Worm (Caenorhabditis elegans) whole organism, late embryonic: ENCODE data around the gene F35B12.10.

Source experiments
- C38D4.7 ChIP-seq: fragments of 200-800 bp; sonication (Bioruptor generic); optimal IDR thresholded peaks from 2 replicates; lab custom pipeline; 2018; ENCODE audit warnings: mild to moderate bottlenecking, missing genetic modification characterization, moderate library complexity, missing compliant biosample characterization
- K02D7.2 ChIP-seq: sonication (generic microtip); optimal IDR thresholded peaks from 2 replicates; lab custom pipeline; 2017; ENCODE audit warnings: mild to moderate bottlenecking, missing genetic modification characterization, missing compliant biosample characterization
- K09A11.1 ChIP-seq: sonication (generic microtip); optimal IDR thresholded peaks from 2 replicates; lab custom pipeline; 2017; ENCODE audit warnings: antibody characterized with exemption, mild to moderate bottlenecking, missing genetic modification characterization, missing compliant biosample characterization; ENCODE audit not compliant: insufficient read depth
- ahr-1 ChIP-seq: sonication (generic microtip); optimal IDR thresholded peaks from 2 replicates; lab custom pipeline; 2016; ENCODE audit warnings: missing genetic modification characterization, missing compliant biosample characterization
- ama-1 ChIP-seq: fragments of 150-350 bp; optimal IDR thresholded peaks from 2 replicates; lab custom pipeline; 2014
- ceh-18 ChIP-seq: sonication (generic microtip); optimal IDR thresholded peaks from 2 replicates; lab custom pipeline; 2016; ENCODE audit warnings: missing genetic modification characterization, missing compliant biosample characterization
- ceh-24 ChIP-seq: sonication (generic microtip); optimal IDR thresholded peaks from 2 replicates; lab custom pipeline; 2016; ENCODE audit warnings: mild to moderate bottlenecking, missing genetic modification characterization, missing compliant biosample characterization
- ceh-30 ChIP-seq: fragments of 150-350 bp; optimal IDR thresholded peaks from 2 replicates; lab custom pipeline; 2014; ENCODE audit warnings: missing biosample characterization, missing genetic modification characterization
- ceh-48 ChIP-seq: sonication (generic microtip); optimal IDR thresholded peaks from 2 replicates; lab custom pipeline; 2016; ENCODE audit warnings: missing genetic modification characterization, inconsistent platforms, missing compliant biosample characterization
- che-1 ChIP-seq: sonication (generic microtip); optimal IDR thresholded peaks from 2 replicates; lab custom pipeline; 2016; ENCODE audit warnings: mild to moderate bottlenecking, missing genetic modification characterization, missing compliant biosample characterization
- dmd-4 ChIP-seq: sonication (generic microtip); optimal IDR thresholded peaks from 2 replicates; lab custom pipeline; 2016; ENCODE audit warnings: borderline replicate concordance, missing genetic modification characterization, missing compliant biosample characterization
- elt-2 ChIP-seq: sonication (generic microtip); optimal IDR thresholded peaks from 2 replicates; lab custom pipeline; 2016; ENCODE audit warnings: missing genetic modification reagents, missing genetic modification characterization, missing compliant biosample characterization
- elt-4 ChIP-seq: sonication (generic microtip); optimal IDR thresholded peaks from 2 replicates; lab custom pipeline; 2016; ENCODE audit warnings: missing genetic modification characterization, missing compliant biosample characterization
- eyg-1 ChIP-seq: sonication (generic microtip); optimal IDR thresholded peaks from 2 replicates; lab custom pipeline; 2016; ENCODE audit warnings: missing genotype, missing genetic modification characterization, missing compliant biosample characterization
- fax-1 ChIP-seq: sonication (generic microtip); optimal IDR thresholded peaks from 2 replicates; lab custom pipeline; 2016; ENCODE audit warnings: missing genotype, missing genetic modification characterization, missing compliant biosample characterization
- gmeb-2 ChIP-seq: sonication (generic microtip); optimal IDR thresholded peaks from 2 replicates; lab custom pipeline; 2016; ENCODE audit warnings: missing genetic modification characterization, inconsistent platforms, missing compliant biosample characterization
- hlh-13 ChIP-seq: fragments of 200-800 bp; sonication (Bioruptor generic); optimal IDR thresholded peaks from 2 replicates; lab custom pipeline; 2018; ENCODE audit warnings: mild to moderate bottlenecking, missing genetic modification characterization, missing compliant biosample characterization
- hlh-15 ChIP-seq: sonication (generic microtip); optimal IDR thresholded peaks from 2 replicates; lab custom pipeline; 2016; ENCODE audit warnings: missing genetic modification characterization, missing compliant biosample characterization
- hlh-6 ChIP-seq: sonication (generic microtip); optimal IDR thresholded peaks from 2 replicates; lab custom pipeline; 2016; ENCODE audit warnings: missing genotype, missing genetic modification characterization, missing compliant biosample characterization
- lim-6 ChIP-seq: sonication (generic microtip); optimal IDR thresholded peaks from 2 replicates; lab custom pipeline; 2016; ENCODE audit warnings: missing genetic modification characterization, missing compliant biosample characterization
- nfya-1 ChIP-seq: sonication (generic microtip); optimal IDR thresholded peaks from 2 replicates; lab custom pipeline; 2017; ENCODE audit warnings: missing genetic modification characterization, mild to moderate bottlenecking, missing compliant biosample characterization, antibody characterized with exemption, moderate library complexity
- nhr-232 ChIP-seq: sonication (generic microtip); optimal IDR thresholded peaks from 2 replicates; lab custom pipeline; 2016; ENCODE audit warnings: missing genetic modification characterization, missing compliant biosample characterization
- npax-4 ChIP-seq: sonication (generic microtip); optimal IDR thresholded peaks from 2 replicates; lab custom pipeline; 2016; ENCODE audit warnings: missing genetic modification characterization, missing compliant biosample characterization
- pag-3 ChIP-seq: sonication (generic microtip); optimal IDR thresholded peaks from 2 replicates; lab custom pipeline; 2016; ENCODE audit warnings: missing compliant biosample characterization, missing genetic modification characterization, borderline replicate concordance
- pat-9 ChIP-seq: fragments of 200-800 bp; sonication (Bioruptor generic); optimal IDR thresholded peaks from 2 replicates; lab custom pipeline; 2018; ENCODE audit warnings: mild to moderate bottlenecking, missing genetic modification characterization, moderate library complexity, missing compliant biosample characterization
- pax-1 ChIP-seq: fragments of 150-350 bp; optimal IDR thresholded peaks from 2 replicates; lab custom pipeline; 2014; ENCODE audit warnings: missing biosample characterization, missing genetic modification characterization
- pha-2 ChIP-seq: sonication (generic microtip); optimal IDR thresholded peaks from 2 replicates; lab custom pipeline; 2017; ENCODE audit warnings: mild to moderate bottlenecking, missing genetic modification characterization, missing compliant biosample characterization
- pha-4 ChIP-seq: fragments of 150-350 bp; optimal IDR thresholded peaks from 2 replicates; lab custom pipeline; 2018; ENCODE audit warnings: missing biosample characterization, missing genetic modification reagents, missing genetic modification characterization
- pqm-1 ChIP-seq: sonication (generic microtip); optimal IDR thresholded peaks from 2 replicates; lab custom pipeline; 2016; ENCODE audit warnings: missing genetic modification characterization, missing compliant biosample characterization
- ref-2 ChIP-seq: sonication (generic microtip); optimal IDR thresholded peaks from 2 replicates; lab custom pipeline; 2016; ENCODE audit warnings: missing genetic modification characterization, missing compliant biosample characterization
- rnt-1 ChIP-seq: sonication (generic microtip); optimal IDR thresholded peaks from 2 replicates; lab custom pipeline; 2016; ENCODE audit warnings: missing genetic modification characterization, missing compliant biosample characterization
- sox-2 ChIP-seq: fragments of 200-800 bp; sonication (Bioruptor generic); IDR thresholded peaks from 2 replicates; pipeline ENCODE4 v1.3.6; 2022; ENCODE audit warnings: missing genetic modification reagents, missing genetic modification characterization, missing compliant biosample characterization
- syd-9 ChIP-seq: sonication (generic microtip); optimal IDR thresholded peaks from 2 replicates; lab custom pipeline; 2016; ENCODE audit warnings: mild to moderate bottlenecking, missing genetic modification characterization, moderate library complexity, missing compliant biosample characterization
- tbx-2 ChIP-seq: sonication (generic microtip); optimal IDR thresholded peaks from 2 replicates; lab custom pipeline; 2016; ENCODE audit warnings: missing genetic modification characterization, missing compliant biosample characterization
- unc-3 ChIP-seq, 2 experiments: fragments of 200-800 bp in 1 of 2; sonication (Bioruptor generic) in 1 of 2; sonication (generic microtip) in 1 of 2; conservative IDR thresholded peaks in 1 of 2; optimal IDR thresholded peaks in 1 of 2; 2 replicates each; pipeline versions ENCODE4 v1.3.6 to Lab custom; 2016 to 2022; ENCODE audit warnings: missing compliant biosample characterization in 2 of 2, missing genetic modification characterization in 2 of 2, missing genetic modification reagents in 1 of 2
- unc-42 ChIP-seq: sonication (generic microtip); optimal IDR thresholded peaks from 2 replicates; lab custom pipeline; 2016; ENCODE audit warnings: missing genotype, missing genetic modification characterization, missing compliant biosample characterization
- unc-55 ChIP-seq: sonication (generic microtip); optimal IDR thresholded peaks from 2 replicates; lab custom pipeline; 2017; ENCODE audit warnings: missing biosample characterization, missing genetic modification reagents, missing genetic modification characterization
- zip-5 ChIP-seq: sonication (generic microtip); optimal IDR thresholded peaks from 2 replicates; lab custom pipeline; 2016; ENCODE audit warnings: missing genetic modification characterization, missing compliant biosample characterization
- ztf-16 ChIP-seq: sonication (generic microtip); optimal IDR thresholded peaks from 2 replicates; lab custom pipeline; 2017; ENCODE audit warnings: missing genetic modification characterization, missing compliant biosample characterization

F35B12.10 gene

ce11 chrV:11638634-11639117 lies 9.6 kb upstream of the F35B12.10 start:
- TF ChIP-seq nfya-1, result peak; percentile 17
- peak; percentile 75 for TF ChIP-seq ceh-18 (tag; lab: Kevin White, UChicago)
- TF ChIP-seq zip-5 (tag; lab: Kevin White, UChicago), result no peak
- peak; percentile 1 for TF ChIP-seq pat-9
- peak; percentile 75 for TF ChIP-seq unc-42
- no peak for TF ChIP-seq unc-55 (GFP tag; lab: Kevin White, UChicago)
- peak; percentile 17 for TF ChIP-seq hlh-13 (GFP tag; lab: Kevin White, UChicago)
- no peak for TF ChIP-seq elt-4 (tag; lab: Kevin White, UChicago)
- TF ChIP-seq ama-1 (lab: Kevin White, UChicago), result no peak
- TF ChIP-seq ceh-24 (tag; lab: Kevin White, UChicago), result no peak
- TF ChIP-seq ceh-48 (tag; lab: Kevin White, UChicago), result no peak

- TF ChIP-seq pax-1 (tag; lab: Kevin White, UChicago) (no peak), C38D4.7 (no peak), syd-9 (tag; lab: Kevin White, UChicago) (no peak)
Observed at ce11 chrV:11637191-11637590, 8.1 kb upstream of the F35B12.10 start, which contains the start of gene sipa-1. Gene sipa-1 (minus strand): TSS chrV:11637291.

DNA sequence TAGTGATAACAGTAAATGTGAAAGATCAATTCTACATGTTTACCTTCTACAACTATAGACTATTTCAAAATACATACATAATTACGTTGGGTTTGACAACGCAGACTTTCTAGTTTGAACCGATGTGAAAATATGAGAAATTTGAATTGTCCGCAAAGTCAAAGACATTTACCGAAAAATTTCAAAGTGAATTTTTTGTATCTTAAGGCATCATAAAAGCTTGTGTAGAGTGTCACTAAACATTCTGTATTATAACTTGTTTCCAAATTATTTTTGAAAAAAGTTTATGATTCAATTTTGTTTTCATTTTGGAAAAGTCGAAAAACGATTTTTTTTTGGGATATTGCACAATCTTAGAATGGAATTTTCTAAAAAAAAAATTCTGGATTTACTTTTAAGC lies 6.5 kb upstream of the F35B12.10 start:
- TF ChIP-seq K02D7.2 (tag; lab: Kevin White, UChicago), result no peak
- no peak for TF ChIP-seq hlh-6
- no peak for TF ChIP-seq gmeb-2 (tag; lab: Kevin White, UChicago)
- TF ChIP-seq zip-5 (tag; lab: Kevin White, UChicago), result no peak
- TF ChIP-seq pha-4 (tag; lab: Kevin White, UChicago), result no peak
- TF ChIP-seq lim-6 (tag; lab: Kevin White, UChicago), result no peak
- no peak for TF ChIP-seq elt-2
- no peak for TF ChIP-seq ceh-30 (tag; lab: Kevin White, UChicago)
- no peak for TF ChIP-seq sox-2
- no peak for TF ChIP-seq eyg-1
- no peak for TF ChIP-seq pat-9
- TF ChIP-seq ref-2 (tag; lab: Kevin White, UChicago), result no peak
- no peak for TF ChIP-seq pag-3 (tag; lab: Kevin White, UChicago)
- no peak for TF ChIP-seq ztf-16
- no peak for TF ChIP-seq unc-55 (GFP tag; lab: Kevin White, UChicago)
- TF ChIP-seq che-1, result no peak
- TF ChIP-seq C38D4.7, result no peak
- no peak for TF ChIP-seq pha-2 (tag; lab: Kevin White, UChicago)

ce11 chrV:11631128-11631527 lies 2.1 kb upstream of the F35B12.10 start:
- TF ChIP-seq dmd-4, result no peak
- TF ChIP-seq unc-3 (GFP tag; conservative IDR thresholded peaks at IDR 0.05; lab: Robert Waterston, UW), result no peak
- TF ChIP-seq unc-3 (tag; optimal IDR thresholded peaks at IDR 0.05; lab: Kevin White, UChicago), result no peak
- no peak for TF ChIP-seq pqm-1
- no peak for TF ChIP-seq ceh-18 (tag; lab: Kevin White, UChicago)
- no peak for TF ChIP-seq npax-4
- no peak for TF ChIP-seq fax-1
- TF ChIP-seq unc-42, result no peak
- TF ChIP-seq rnt-1, result no peak
- no peak for TF ChIP-seq hlh-15
- no peak for TF ChIP-seq tbx-2 (tag; lab: Kevin White, UChicago)
- TF ChIP-seq C38D4.7, result no peak
- TF ChIP-seq ref-2 (tag; lab: Kevin White, UChicago), result no peak
- TF ChIP-seq nhr-232, result no peak
- TF ChIP-seq hlh-13 (GFP tag; lab: Kevin White, UChicago), result no peak
- TF ChIP-seq ahr-1 (tag; lab: Kevin White, UChicago), result no peak
- TF ChIP-seq K09A11.1, result no peak
- TF ChIP-seq, all 69 proteins: peak for 0
